Worm (Caenorhabditis elegans) whole organism, early embryonic: ENCODE data around the gene C09G9.3.

Experiments used
- B0310.2 ChIP-seq: sonication (generic microtip); optimal IDR thresholded peaks from 2 replicates; lab custom pipeline; 2016; ENCODE audit warnings: mild to moderate bottlenecking, missing genetic modification characterization, missing compliant biosample characterization
- F13C5.2 ChIP-seq: sonication (generic microtip); optimal IDR thresholded peaks from 2 replicates; lab custom pipeline; 2017; ENCODE audit warnings: mild to moderate bottlenecking, missing genetic modification characterization, inconsistent platforms, missing compliant biosample characterization
- aly-1 ChIP-seq: sonication (generic microtip); optimal IDR thresholded peaks from 2 replicates; lab custom pipeline; 2016; ENCODE audit warnings: missing genetic modification characterization, missing compliant biosample characterization
- ama-1 ChIP-seq: fragments of 150-350 bp; optimal IDR thresholded peaks from 2 replicates; lab custom pipeline; 2014
- ceh-13 ChIP-seq: fragments of 200-800 bp; sonication (Bioruptor generic); optimal IDR thresholded peaks from 2 replicates; lab custom pipeline; 2018; ENCODE audit warnings: mild to moderate bottlenecking, missing genetic modification characterization, missing compliant biosample characterization
- ceh-36 ChIP-seq: sonication (generic microtip); optimal IDR thresholded peaks from 2 replicates; lab custom pipeline; 2016; ENCODE audit warnings: missing genetic modification characterization, inconsistent platforms, missing compliant biosample characterization
- ets-7 ChIP-seq: sonication (generic microtip); optimal IDR thresholded peaks from 2 replicates; lab custom pipeline; 2016; ENCODE audit warnings: missing genotype, missing genetic modification characterization, missing compliant biosample characterization
- flt-1 ChIP-seq: fragments of 200-800 bp; sonication (Bioruptor generic); IDR thresholded peaks from 2 replicates; pipeline ENCODE4 v1.3.6; 2022; ENCODE audit warnings: missing genetic modification characterization, missing compliant biosample characterization
- hmbx-1 ChIP-seq: sonication (generic microtip); optimal IDR thresholded peaks from 2 replicates; lab custom pipeline; 2016; ENCODE audit warnings: mild to moderate bottlenecking, missing genetic modification characterization, missing compliant biosample characterization
- hmg-4 ChIP-seq: fragments of 200-800 bp; sonication (Bioruptor generic); optimal IDR thresholded peaks from 2 replicates; lab custom pipeline; 2018; ENCODE audit warnings: mild to moderate bottlenecking, missing genetic modification characterization, missing compliant biosample characterization
- hnd-1 ChIP-seq: sonication (generic microtip); optimal IDR thresholded peaks from 2 replicates; lab custom pipeline; 2016; ENCODE audit warnings: missing genetic modification characterization, missing compliant biosample characterization
- pes-1 ChIP-seq: fragments of 200-800 bp; sonication (Bioruptor generic); IDR thresholded peaks from 2 replicates; pipeline ENCODE4 v1.3.6; 2022; ENCODE audit warnings: missing genetic modification reagents, missing genetic modification characterization, missing compliant biosample characterization
- scrt-1 ChIP-seq: fragments of 200-800 bp; sonication (Bioruptor generic); IDR thresholded peaks from 2 replicates; pipeline ENCODE4 v1.3.6; 2022; ENCODE audit warnings: missing genetic modification characterization, missing compliant biosample characterization
- sea-1 ChIP-seq: fragments of 200-800 bp; sonication (Bioruptor generic); conservative IDR thresholded peaks from 2 replicates; pipeline ENCODE4 v1.3.6; 2022; ENCODE audit warnings: missing genetic modification characterization, missing compliant biosample characterization
- tbx-11 ChIP-seq: fragments of 200-800 bp; sonication (Bioruptor generic); IDR thresholded peaks from 2 replicates; pipeline ENCODE4 v1.3.6; 2022; ENCODE audit warnings: missing genetic modification characterization, missing compliant biosample characterization
- tbx-37 ChIP-seq: fragments of 200-800 bp; sonication (Bioruptor generic); conservative IDR thresholded peaks from 2 replicates; pipeline ENCODE4 v1.3.6; 2022; ENCODE audit warnings: missing genetic modification reagents, missing genetic modification characterization, missing compliant biosample characterization
- tra-4 ChIP-seq: sonication (generic microtip); optimal IDR thresholded peaks from 2 replicates; lab custom pipeline; 2017; ENCODE audit warnings: missing genetic modification characterization, missing compliant biosample characterization

C09G9.3 gene

DNA sequence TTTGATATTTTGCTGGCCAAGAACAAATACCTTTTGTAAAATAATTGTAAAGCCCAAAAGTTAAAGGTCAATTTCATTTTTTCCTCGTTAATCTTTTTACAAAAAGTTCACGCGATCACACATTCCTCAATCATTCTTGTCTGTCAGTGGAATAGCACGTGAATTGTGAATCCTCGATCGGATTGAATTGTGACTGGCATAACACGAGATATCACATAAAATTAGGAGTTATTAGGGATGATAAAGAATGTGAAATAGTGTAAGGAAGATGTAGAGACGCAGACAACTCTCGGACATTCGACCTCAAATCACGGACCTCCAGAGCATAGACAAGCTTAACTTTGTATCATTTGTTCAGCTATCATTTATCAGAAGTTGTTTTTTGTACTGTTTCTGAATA is 33.3 kb upstream of the C09G9.3 start, which contains the start of gene C27B7.6:
Gene C27B7.6 (minus strand): TSS at position 182 of the 400 bp plus-strand sequence.
- no peak for TF ChIP-seq ceh-13 (GFP tag; lab: Kevin White, UChicago)
- no peak for TF ChIP-seq ceh-36 (tag; lab: Kevin White, UChicago)
- no peak for TF ChIP-seq ama-1 (lab: Kevin White, UChicago)
- TF ChIP-seq hnd-1 (tag; lab: Kevin White, UChicago), result no peak
- TF ChIP-seq tbx-37 (GFP tag; lab: Robert Waterston, UW), result no peak

DNA sequence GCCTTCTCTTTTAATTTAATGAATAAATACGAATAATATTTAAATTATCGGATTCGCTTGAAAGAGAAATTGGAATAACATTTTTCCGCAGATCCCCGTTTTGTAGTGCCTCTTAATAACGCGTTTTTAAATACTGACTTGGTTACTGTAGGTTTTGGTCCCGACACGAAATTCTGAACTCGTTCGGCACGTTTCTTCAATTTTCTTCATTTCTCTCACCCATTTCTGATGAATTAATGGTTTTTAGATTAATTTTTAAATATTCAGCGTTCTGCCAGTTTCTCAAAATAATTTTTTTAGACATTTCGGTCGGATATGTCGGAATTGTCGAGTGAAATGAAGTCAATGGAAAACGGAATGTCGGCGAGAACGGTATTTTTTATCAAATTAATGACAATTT is 28.5 kb upstream of the C09G9.3 start, which contains the start of gene C27B7.5:
Gene C27B7.5 (plus strand): TSS at position 301 of the 400 bp plus-strand sequence.
- TF ChIP-seq scrt-1 (GFP tag; lab: Robert Waterston, UW), result no peak
- TF ChIP-seq flt-1 (GFP tag; lab: Robert Waterston, UW), result no peak
- no peak for TF ChIP-seq hmbx-1 (tag; lab: Kevin White, UChicago)
- TF ChIP-seq tbx-11 (GFP tag; lab: Robert Waterston, UW), result no peak
- TF ChIP-seq aly-1, result no peak
- TF ChIP-seq hmg-4 (GFP tag; lab: Kevin White, UChicago), result no peak
- no peak for TF ChIP-seq ceh-36 (tag; lab: Kevin White, UChicago)
- TF ChIP-seq hnd-1 (tag; lab: Kevin White, UChicago), result no peak
- TF ChIP-seq pes-1 (GFP tag; lab: Robert Waterston, UW), result no peak
- TF ChIP-seq B0310.2 (tag; lab: Kevin White, UChicago), result no peak

DNA sequence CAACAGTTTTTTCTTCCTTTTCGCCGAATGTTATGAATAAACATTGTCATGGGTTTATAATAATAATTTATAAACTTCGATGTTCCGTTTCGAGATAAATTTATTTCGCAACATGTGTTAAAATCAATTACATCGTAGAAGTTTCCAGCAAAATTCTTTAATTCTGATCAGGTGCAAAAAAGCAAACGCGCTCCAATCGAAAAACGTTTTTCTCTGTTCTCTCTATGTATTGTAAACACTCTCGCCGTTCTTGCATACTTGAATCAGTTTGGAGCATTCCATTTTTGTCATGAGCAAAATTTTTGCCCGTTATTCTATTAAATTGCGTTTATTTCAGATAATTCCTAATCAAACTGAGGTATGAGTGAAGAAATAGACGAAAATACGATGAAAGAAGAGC is 20.9 kb upstream of the C09G9.3 start, which contains the start of gene rad-54.L2:
Gene rad-54.L2 (plus strand): TSS at position 332 of the 400 bp plus-strand sequence.
- TF ChIP-seq tra-4 (no peak), F13C5.2 (peak; percentile 7)

DNA sequence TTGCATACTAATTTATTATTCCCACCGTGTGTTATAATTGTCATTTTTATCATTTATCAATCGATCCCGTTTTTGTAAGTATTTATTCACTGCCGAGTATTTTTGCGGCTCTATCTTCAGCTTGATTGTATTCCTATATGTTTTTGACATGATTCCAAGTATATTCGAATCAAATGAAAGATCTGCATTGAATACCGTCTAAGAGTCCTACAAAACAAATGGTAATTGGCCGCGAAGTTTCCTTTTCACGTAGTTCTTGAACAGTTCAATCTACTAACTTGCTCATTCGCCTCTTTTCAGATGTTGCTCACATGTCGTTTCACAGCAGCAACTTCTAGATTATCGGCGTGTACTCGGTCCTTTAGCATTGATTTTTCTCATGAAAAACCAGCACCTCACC is 19.7 kb upstream of the C09G9.3 start, which contains the start of gene C27B7.2:
Gene C27B7.2 (plus strand): TSS at position 301 of the 400 bp plus-strand sequence.
- TF ChIP-seq ets-7 (tag; lab: Kevin White, UChicago), result no peak
- TF ChIP-seq tra-4, result no peak
- TF ChIP-seq hnd-1 (tag; lab: Kevin White, UChicago), result no peak
- TF ChIP-seq flt-1 (GFP tag; lab: Robert Waterston, UW), result no peak
- no peak for TF ChIP-seq tbx-11 (GFP tag; lab: Robert Waterston, UW)
- no peak for TF ChIP-seq pes-1 (GFP tag; lab: Robert Waterston, UW)
- TF ChIP-seq hmg-4 (GFP tag; lab: Kevin White, UChicago), result no peak
- no peak for TF ChIP-seq scrt-1 (GFP tag; lab: Robert Waterston, UW)
- no peak for TF ChIP-seq aly-1
- TF ChIP-seq ama-1 (lab: Kevin White, UChicago), result no peak
- TF ChIP-seq F13C5.2, result no peak
- TF ChIP-seq sea-1 (GFP tag; lab: Robert Waterston, UW), result no peak
- no peak for TF ChIP-seq ceh-13 (GFP tag; lab: Kevin White, UChicago)
- no peak for TF ChIP-seq ceh-36 (tag; lab: Kevin White, UChicago)
- TF ChIP-seq hmbx-1 (tag; lab: Kevin White, UChicago), result no peak
- TF ChIP-seq B0310.2 (tag; lab: Kevin White, UChicago), result no peak
- no peak for TF ChIP-seq tbx-37 (GFP tag; lab: Robert Waterston, UW)

DNA sequence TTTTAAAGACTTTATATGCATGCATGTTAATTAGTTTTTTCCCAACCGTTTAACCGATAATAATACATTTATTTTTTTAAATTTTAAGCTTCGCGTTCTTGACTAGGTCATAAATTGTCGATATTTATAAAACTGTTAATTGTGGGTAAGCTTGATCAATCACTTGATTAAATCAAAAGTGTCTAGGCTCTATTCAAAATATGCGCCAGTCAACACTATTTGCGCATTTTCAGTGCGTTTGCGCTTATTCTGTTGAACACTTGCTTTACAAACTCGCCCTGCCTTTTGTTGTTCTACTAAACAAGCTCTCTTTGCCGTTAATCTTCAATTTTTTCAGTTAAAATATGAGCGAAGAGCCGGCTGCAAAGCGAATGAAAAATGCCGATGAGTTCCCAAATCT is 18.3 kb upstream of the C09G9.3 start, which contains the start of gene spr-2:
Gene spr-2 (plus strand): TSS at position 332 of the 400 bp plus-strand sequence.
- TF ChIP-seq sea-1 (GFP tag; lab: Robert Waterston, UW) (no peak), ama-1 (lab: Kevin White, UChicago) (no peak), ceh-13 (GFP tag; lab: Kevin White, UChicago) (no peak), tra-4 (no peak), B0310.2 (tag; lab: Kevin White, UChicago) (no peak), tbx-37 (GFP tag; lab: Robert Waterston, UW) (no peak), ceh-36 (tag; lab: Kevin White, UChicago) (no peak), F13C5.2 (no peak), scrt-1 (GFP tag; lab: Robert Waterston, UW) (no peak), flt-1 (GFP tag; lab: Robert Waterston, UW) (no peak), aly-1 (no peak), ets-7 (tag; lab: Kevin White, UChicago) (no peak), hmbx-1 (tag; lab: Kevin White, UChicago) (no peak), hmg-4 (GFP tag; lab: Kevin White, UChicago) (no peak), pes-1 (GFP tag; lab: Robert Waterston, UW) (no peak), tbx-11 (GFP tag; lab: Robert Waterston, UW) (no peak), hnd-1 (tag; lab: Kevin White, UChicago) (no peak)

DNA sequence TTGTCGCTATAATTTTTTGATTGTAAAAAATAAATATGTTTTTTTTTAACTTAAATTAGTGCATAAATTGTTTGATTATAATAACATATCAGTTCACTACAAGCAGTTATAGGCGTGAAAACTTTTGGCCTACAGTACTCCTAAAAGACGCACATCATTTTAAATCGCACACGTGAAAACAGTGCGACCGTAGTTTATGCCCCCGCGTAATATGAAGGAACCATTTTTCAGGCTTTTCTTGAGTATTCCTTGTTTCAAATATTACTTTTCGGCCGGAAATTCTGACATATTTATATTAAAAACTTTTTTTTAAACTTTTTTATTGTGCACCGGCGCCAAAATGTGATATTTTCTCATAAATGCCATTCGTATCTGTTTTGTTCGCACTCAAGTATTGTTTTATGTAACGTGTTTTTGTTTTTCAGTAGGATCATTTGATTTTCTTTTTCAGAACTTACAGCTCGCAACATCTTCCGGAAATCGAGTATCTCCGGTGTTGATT is 15.7 kb upstream of the C09G9.3 start, which contains the start of gene oma-1:
Gene oma-1 (plus strand): TSS at position 452 of the 502 bp plus-strand sequence.
- TF ChIP-seq ets-7 (tag; lab: Kevin White, UChicago) (no peak), B0310.2 (tag; lab: Kevin White, UChicago) (no peak), ceh-36 (tag; lab: Kevin White, UChicago) (no peak), scrt-1 (GFP tag; lab: Robert Waterston, UW) (no peak), flt-1 (GFP tag; lab: Robert Waterston, UW) (no peak), sea-1 (GFP tag; lab: Robert Waterston, UW) (no peak), aly-1 (no peak), hmbx-1 (tag; lab: Kevin White, UChicago) (no peak)

DNA sequence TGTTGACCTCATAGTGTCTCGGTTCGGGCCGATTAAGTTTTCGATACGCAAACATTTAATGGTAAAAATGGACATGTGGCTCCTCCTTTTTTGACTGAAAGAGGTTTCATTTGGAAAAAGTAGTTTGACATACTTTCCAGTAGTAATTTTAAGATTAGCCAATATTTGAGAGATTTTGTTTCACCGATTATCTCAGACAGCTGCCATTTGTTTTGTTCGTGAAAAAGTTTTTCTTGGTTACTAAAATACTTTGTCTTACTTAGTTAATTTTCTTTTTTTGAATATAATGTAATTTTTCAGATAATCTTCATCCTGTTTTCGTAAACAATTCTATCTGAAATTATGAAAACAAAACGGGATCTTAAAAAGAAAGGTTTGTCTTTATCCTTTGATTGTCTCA is 13.4 kb upstream of the C09G9.3 start, which contains the start of gene C09G9.5:
Gene C09G9.5 (plus strand): TSS at position 301 of the 400 bp plus-strand sequence.
- TF ChIP-seq aly-1 (no peak), tbx-37 (GFP tag; lab: Robert Waterston, UW) (no peak), ceh-13 (GFP tag; lab: Kevin White, UChicago) (no peak), hnd-1 (tag; lab: Kevin White, UChicago) (no peak), flt-1 (GFP tag; lab: Robert Waterston, UW) (no peak), ama-1 (lab: Kevin White, UChicago) (no peak), ceh-36 (tag; lab: Kevin White, UChicago) (no peak), hmbx-1 (tag; lab: Kevin White, UChicago) (no peak), tbx-11 (GFP tag; lab: Robert Waterston, UW) (no peak), sea-1 (GFP tag; lab: Robert Waterston, UW) (no peak), F13C5.2 (no peak), B0310.2 (tag; lab: Kevin White, UChicago) (no peak), tra-4 (no peak), scrt-1 (GFP tag; lab: Robert Waterston, UW) (no peak)
